Fruit fly (Drosophila melanogaster): ENCODE results near the gene CG32112.

The CG32112 gene

dm6 chr3L:12749567-12750535 is 8.3 kb downstream of the CG32112 start, which contains the start of the genes Klc and CG10984 (continued):
- no peak for TF ChIP-seq CG10462 (GFP tag; optimal IDR thresholded peaks at IDR 0.05)
- TF ChIP-seq MTF-1 (GFP tag; optimal IDR thresholded peaks at IDR 0.05; ENCODE audit: borderline replicate concordance), result no peak
- peak; percentile 86; the same call in 1 of the 2 replicates for TF ChIP-seq Rfx (GFP tag; IDR thresholded peaks at IDR 0.05)
- TF ChIP-seq B-H1 (GFP tag; IDR thresholded peaks at IDR 0.05), result peak; percentile 70
- TF ChIP-seq stwl (tag; optimal IDR thresholded peaks at IDR 0.05), result peak; percentile 45
- TF ChIP-seq wor (GFP tag; IDR thresholded peaks at IDR 0.05), result no peak
- TF ChIP-seq inv (GFP tag; IDR thresholded peaks at IDR 0.05; ENCODE audit: partially characterized antibody), result no peak
- TF ChIP-seq CG34224 (GFP tag; IDR thresholded peaks at IDR 0.05; ENCODE audit: partially characterized antibody), result 0 out of 3 replicates have a peak, but pooled peaks have one; percentile 16
- TF ChIP-seq sqz (GFP tag; optimal IDR thresholded peaks at IDR 0.05), result no peak
- TF ChIP-seq CG10565 (GFP tag; optimal IDR thresholded peaks at IDR 0.05), result no peak
- peak; percentile 89 for TF ChIP-seq CG30020 (tag; optimal IDR thresholded peaks at IDR 0.05)
- TF ChIP-seq sim (GFP tag; IDR thresholded peaks at IDR 0.05), result 0 out of 2 replicates have a peak, but pooled peaks have one; percentile 20
- TF ChIP-seq cas (GFP tag; IDR thresholded peaks at IDR 0.05), result peak; percentile 13; the same call in 1 of the 2 replicates
- TF ChIP-seq disco-r (GFP tag; optimal IDR thresholded peaks at IDR 0.05), result no peak
- TF ChIP-seq PHDP (tag; optimal IDR thresholded peaks at IDR 0.05), result peak; percentile 60
- no peak for TF ChIP-seq ham (GFP tag; IDR thresholded peaks at IDR 0.05)
- no peak for TF ChIP-seq CG14050 (GFP tag; IDR thresholded peaks at IDR 0.05)
- TF ChIP-seq tin (GFP tag; optimal IDR thresholded peaks at IDR 0.05), result peak; percentile 65
- TF ChIP-seq aop (GFP tag; IDR thresholded peaks at IDR 0.05), result no peak
- peak; percentile 45 for TF ChIP-seq CG1647 (GFP tag; optimal IDR thresholded peaks at IDR 0.05)
- peak; percentile 49 for TF ChIP-seq Sox100B (GFP tag; optimal IDR thresholded peaks at IDR 0.05)
- TF ChIP-seq stc (GFP tag; IDR thresholded peaks at IDR 0.05), result peak; percentile 80; the same call in 1 of the 2 replicates
- TF ChIP-seq MESR4 (GFP tag; optimal IDR thresholded peaks at IDR 0.05), result peak; percentile 89
- no peak for TF ChIP-seq CG3065 (GFP tag; optimal IDR thresholded peaks at IDR 0.05)
- TF ChIP-seq zen2 (GFP tag; IDR thresholded peaks at IDR 0.05; ENCODE audit: partially characterized antibody), result no peak
- no peak for TF ChIP-seq oc (tag; optimal IDR thresholded peaks at IDR 0.05)
- no peak for TF ChIP-seq sug (tag; optimal IDR thresholded peaks at IDR 0.05)
- TF ChIP-seq CG12391 (tag; optimal IDR thresholded peaks at IDR 0.05), result peak; percentile 57
- TF ChIP-seq Sox102F (GFP tag; optimal IDR thresholded peaks at IDR 0.05), result no peak
- TF ChIP-seq CG3163 (GFP tag; optimal IDR thresholded peaks at IDR 0.05), result peak; percentile 17
- peak; percentile 72; the same call in 2 of the 3 replicates for TF ChIP-seq CG11695 (GFP tag; IDR thresholded peaks at IDR 0.05)
- TF ChIP-seq CG12659 (GFP tag; optimal IDR thresholded peaks at IDR 0.05), result peak; percentile 63
- TF ChIP-seq Med (GFP tag), result peak; percentile 94
- peak; percentile 65; the same call in 1 of the 3 replicates for TF ChIP-seq ken (GFP tag; IDR thresholded peaks at IDR 0.05)
- TF ChIP-seq CG9932 (GFP tag; IDR thresholded peaks at IDR 0.05), result no peak
- no peak for TF ChIP-seq da (GFP tag; optimal IDR thresholded peaks at IDR 0.05)
- TF ChIP-seq E2f1 (GFP tag; IDR thresholded peaks at IDR 0.05), result peak; percentile 72
- peak; percentile 57 for TF ChIP-seq nom (GFP tag; optimal IDR thresholded peaks at IDR 0.05)
- no peak; the same call in 1 of the 2 replicates for TF ChIP-seq CG6689 (GFP tag; IDR thresholded peaks at IDR 0.05)
- TF ChIP-seq CG2116 (GFP tag; optimal IDR thresholded peaks at IDR 0.05), result peak; percentile 21
- TF ChIP-seq mld (GFP tag; IDR thresholded peaks at IDR 0.05; ENCODE audit: partially characterized antibody), result no peak
- TF ChIP-seq crp (GFP tag; optimal IDR thresholded peaks at IDR 0.05), result no peak
- TF ChIP-seq Optix (GFP tag; IDR thresholded peaks at IDR 0.05), result no peak
- no peak for TF ChIP-seq CG9817 (tag; optimal IDR thresholded peaks at IDR 0.05)
- no peak for TF ChIP-seq hth (optimal IDR thresholded peaks at IDR 0.05)
- TF ChIP-seq slou (GFP tag; optimal IDR thresholded peaks at IDR 0.05), result no peak
- no peak for TF ChIP-seq Dip2 (GFP tag; IDR thresholded peaks at IDR 0.05)
- peak; percentile 34 for TF ChIP-seq Sin3A (optimal IDR thresholded peaks at IDR 0.05)
- no peak for TF ChIP-seq p53 (GFP tag; optimal IDR thresholded peaks at IDR 0.05)
